Fruit fly (Drosophila melanogaster): ENCODE data around the gene CG9497.

CG9497 gene

dm6 chr2L:6348327-6348726, at the start of gene CG9497:
CG9497 (minus strand) TSS chr2L:6348427.
- TF ChIP-seq CTCF (optimal IDR thresholded peaks at IDR 0.05) (no peak), CG8478 (optimal IDR thresholded peaks at IDR 0.05) (no peak)

dm6 chr2L:6397149-6397548, 48.9 kb upstream of the CG9497 start, which contains the start of gene CG42369:
CG42369 (minus strand) TSS chr2L:6397249.
- TF ChIP-seq CG8478 (optimal IDR thresholded peaks at IDR 0.05) (no peak), CTCF (optimal IDR thresholded peaks at IDR 0.05) (no peak)

dm6 chr2L:6391469-6391868, 43.2 kb upstream of the CG9497 start:
- TF ChIP-seq CG8478 (optimal IDR thresholded peaks at IDR 0.05): no peak
- peak; percentile 52 to 56 for TF ChIP-seq CTCF (optimal IDR thresholded peaks at IDR 0.05)

dm6 chr2L:6387068-6387467, 38.8 kb upstream of the CG9497 start:
- no peak for TF ChIP-seq CG8478 (optimal IDR thresholded peaks at IDR 0.05)
- no peak for TF ChIP-seq CTCF (optimal IDR thresholded peaks at IDR 0.05)

dm6 chr2L:6385409-6385808, 37.2 kb upstream of the CG9497 start, which contains the start of gene Nepl6:
Nepl6 (minus strand) TSS chr2L:6385512.
- no peak for TF ChIP-seq CG8478 (optimal IDR thresholded peaks at IDR 0.05)
- TF ChIP-seq CTCF (optimal IDR thresholded peaks at IDR 0.05): no peak

dm6 chr2L:6380966-6381365, 32.7 kb upstream of the CG9497 start, which contains the start of gene Nepl5:
Nepl5 (plus strand) TSS chr2L:6381266.
- TF ChIP-seq CG8478 (optimal IDR thresholded peaks at IDR 0.05) (no peak), CTCF (optimal IDR thresholded peaks at IDR 0.05) (no peak)

dm6 chr2L:6379197-6379596, 31.0 kb upstream of the CG9497 start:
- TF ChIP-seq CG8478 (optimal IDR thresholded peaks at IDR 0.05) (no peak), CTCF (optimal IDR thresholded peaks at IDR 0.05) (no peak)

- TF ChIP-seq CG8478 (optimal IDR thresholded peaks at IDR 0.05): no peak
- TF ChIP-seq CTCF (optimal IDR thresholded peaks at IDR 0.05): no peak
Observed at dm6 chr2L:6373141-6373540, 24.9 kb upstream of the CG9497 start.

dm6 chr2L:6372088-6372487, 23.9 kb upstream of the CG9497 start, which contains the start of gene slam:
slam (plus strand) TSS chr2L:6372388.
- no peak for TF ChIP-seq CTCF (optimal IDR thresholded peaks at IDR 0.05)
- no peak for TF ChIP-seq CG8478 (optimal IDR thresholded peaks at IDR 0.05)

dm6 chr2L:6371025-6371641, 22.9 kb upstream of the CG9497 start:
- no peak for TF ChIP-seq CTCF (optimal IDR thresholded peaks at IDR 0.05)
- no peak for TF ChIP-seq CG8478 (optimal IDR thresholded peaks at IDR 0.05)

- no peak for TF ChIP-seq CG8478 (optimal IDR thresholded peaks at IDR 0.05)
Observed at dm6 chr2L:6369286-6369685, 21.1 kb upstream of the CG9497 start.

- TF ChIP-seq CTCF (optimal IDR thresholded peaks at IDR 0.05) (no peak), CG8478 (optimal IDR thresholded peaks at IDR 0.05) (no peak)
Observed at dm6 chr2L:6367478-6367932, 19.3 kb upstream of the CG9497 start, which contains the start of gene Nepl4. Nepl4 (plus strand) TSS chr2L:6367882.

dm6 chr2L:6366924-6367323, 18.7 kb upstream of the CG9497 start:
- no peak for TF ChIP-seq CTCF (optimal IDR thresholded peaks at IDR 0.05)
- TF ChIP-seq CG8478 (optimal IDR thresholded peaks at IDR 0.05): no peak

dm6 chr2L:6360059-6360458, 11.8 kb upstream of the CG9497 start:
- TF ChIP-seq CTCF (optimal IDR thresholded peaks at IDR 0.05): no peak
- TF ChIP-seq CG8478 (optimal IDR thresholded peaks at IDR 0.05): no peak

dm6 chr2L:6358218-6358617, 10.0 kb upstream of the CG9497 start, which contains the start of gene CG9500:
CG9500 (minus strand) TSS chr2L:6358318.
- TF ChIP-seq CG8478 (optimal IDR thresholded peaks at IDR 0.05): no peak
- no peak for TF ChIP-seq CTCF (optimal IDR thresholded peaks at IDR 0.05)

- TF ChIP-seq CTCF (optimal IDR thresholded peaks at IDR 0.05) (peak; percentile 89 to 91), CG8478 (optimal IDR thresholded peaks at IDR 0.05) (no peak)
Observed at dm6 chr2L:6356686-6357362, 8.6 kb upstream of the CG9497 start.
